Worm (Caenorhabditis elegans) whole organism, L1 larva: Measurements from ENCODE around the gene idpb-3.

Source experiments
- aly-2 ChIP-seq: fragments of 150-350 bp; optimal IDR thresholded peaks from 2 replicates; lab custom pipeline; 2014; ENCODE audit warnings: missing biosample characterization, missing genetic modification characterization
- ceh-90 ChIP-seq: sonication (generic microtip); optimal IDR thresholded peaks from 2 replicates; lab custom pipeline; 2016; ENCODE audit warnings: missing genetic modification characterization, missing compliant biosample characterization
- dpl-1 ChIP-seq, 3 experiments: fragments of 150-350 bp in 2 of 3; sonication (generic microtip) in 1 of 3; optimal IDR thresholded peaks; 2 replicates each; lab custom pipeline; 2014 to 2017; ENCODE audit warnings: missing biosample characterization in 3 of 3, missing genetic modification characterization in 3 of 3, missing genetic modification reagents in 3 of 3
- egl-27 ChIP-seq, 2 experiments: fragments of 150-350 bp in 1 of 2; sonication (generic microtip); optimal IDR thresholded peaks; 3 replicates each; lab custom pipeline; 2017 to 2018; ENCODE audit warnings: missing biosample characterization in 2 of 2, missing genetic modification characterization in 2 of 2, missing genetic modification reagents in 2 of 2

DNA sequence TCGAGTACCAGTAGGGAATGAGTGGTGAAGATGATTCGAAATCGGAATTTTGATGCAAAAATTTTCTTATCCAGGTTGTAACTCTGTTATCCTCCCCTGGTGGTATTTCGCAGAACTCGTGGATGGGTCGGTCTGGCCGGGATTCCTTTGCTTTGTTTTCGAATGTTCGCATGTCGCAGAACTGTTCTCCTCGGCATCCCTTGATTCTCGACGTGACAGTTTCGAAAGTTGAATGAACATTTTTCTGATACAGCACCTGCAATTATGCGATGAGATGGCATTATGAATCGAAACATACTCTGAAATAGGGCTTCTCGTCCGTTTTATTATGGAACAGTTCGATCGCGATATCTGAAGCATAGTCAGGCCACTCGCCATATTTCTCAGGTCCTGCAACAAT lies 45.3 kb downstream of the idpb-3 start:
- TF ChIP-seq aly-2 (tag; lab: Kevin White, UChicago) (no peak), egl-27 (tag; optimal IDR thresholded peaks at IDR 0.05; lab: Kevin White, UChicago) (no peak), dpl-1 (GFP tag; optimal IDR thresholded peaks at IDR 0.05; lab: Kevin White, UChicago) (no peak), ceh-90 (no peak)
